Fruit fly (Drosophila melanogaster): ENCODE results near the gene CG42594.
A peak's percentile ranks its signal among the peaks of the same experiment; 100 is the strongest.

Gene CG42594

DNA sequence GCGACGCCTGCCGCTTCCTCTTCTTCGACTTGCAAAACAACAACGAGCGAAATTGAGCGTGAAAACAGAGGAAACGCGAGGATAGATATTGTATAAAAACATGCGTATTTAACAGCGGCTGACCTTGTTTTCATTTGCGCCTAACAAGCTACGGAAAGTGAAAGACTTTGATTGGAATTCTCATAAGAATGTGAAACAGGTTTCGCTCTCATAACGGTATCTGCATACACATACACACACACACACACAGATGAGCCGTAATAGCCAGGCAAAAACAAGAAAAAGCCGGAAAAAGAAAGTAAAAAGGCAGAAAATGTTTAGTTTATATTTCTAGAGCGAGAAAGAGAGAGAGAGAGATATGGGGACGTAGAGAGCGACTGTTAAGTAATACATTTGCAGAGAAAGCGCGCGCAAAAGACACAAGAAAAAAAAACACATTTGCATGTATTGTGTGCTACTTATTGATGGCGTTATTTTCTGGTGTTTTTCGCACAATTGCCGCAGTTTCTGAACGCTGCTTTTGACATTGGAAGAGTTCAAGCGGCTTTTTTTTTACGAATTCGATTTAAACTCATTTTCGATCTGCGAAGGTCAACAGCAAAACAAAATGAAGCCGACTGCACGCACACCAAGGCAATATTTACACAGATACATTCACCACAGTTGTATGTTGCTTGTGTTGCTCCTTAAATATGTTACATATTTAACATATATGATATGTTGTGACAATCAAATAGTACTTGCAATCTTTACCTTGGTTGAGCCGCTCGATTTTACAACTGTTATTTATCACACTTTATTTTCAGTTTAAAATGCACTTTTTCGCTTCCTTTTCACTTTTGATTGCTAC is 96.8 kb downstream of the CG42594 start:
- TF ChIP-seq psq (optimal IDR thresholded peaks at IDR 0.05), result peak; percentile 7
- no peak for TF ChIP-seq Sin3A (optimal IDR thresholded peaks at IDR 0.05)

DNA sequence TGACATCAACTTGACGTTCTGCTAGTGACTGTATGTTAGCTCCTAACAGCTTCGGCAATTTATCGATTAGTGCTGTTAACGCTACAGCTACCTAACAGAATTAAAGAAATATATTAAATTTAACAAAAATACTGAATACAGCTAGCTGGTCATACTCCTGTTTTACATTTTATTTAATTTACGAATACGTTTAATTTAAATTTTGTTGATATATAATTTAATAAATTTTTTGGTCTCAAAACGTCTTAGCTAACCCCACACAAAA is 97.4 kb downstream of the CG42594 start, which contains the start of gene CG44774:
TSS of gene CG44774 (minus strand) at position 34 of the 265 bp plus-strand sequence.
- TF ChIP-seq Sin3A (optimal IDR thresholded peaks at IDR 0.05), result no peak
- TF ChIP-seq ttk (optimal IDR thresholded peaks at IDR 0.05), result no peak
- no peak for TF ChIP-seq insv (optimal IDR thresholded peaks at IDR 0.05)
- TF ChIP-seq h (optimal IDR thresholded peaks at IDR 0.05), result no peak
- no peak for TF ChIP-seq psq (optimal IDR thresholded peaks at IDR 0.05)
- no peak for TF ChIP-seq Myc (optimal IDR thresholded peaks at IDR 0.05)

DNA sequence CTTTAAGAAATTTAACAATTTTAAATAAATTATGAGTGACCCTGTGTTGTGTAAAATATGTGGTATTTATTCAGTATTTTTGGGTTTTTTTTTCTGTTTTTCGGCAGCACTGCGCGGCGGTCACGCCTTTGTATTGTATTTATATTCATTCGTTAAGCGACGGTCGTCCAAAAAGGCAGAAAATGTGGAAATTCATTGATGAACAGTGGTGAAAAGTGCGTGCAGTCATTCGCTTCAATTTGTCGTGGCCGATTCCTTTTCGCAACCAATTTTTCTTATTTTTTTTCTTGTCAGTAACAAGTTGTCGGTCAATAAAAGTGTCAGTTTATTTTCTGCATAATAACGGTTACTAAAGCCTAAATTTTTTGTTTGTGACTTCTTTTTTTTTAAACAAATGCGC is 98.4 kb downstream of the CG42594 start, which contains the start of gene Ptp4E:
TSS of gene Ptp4E (plus strand) at position 143 of the 400 bp plus-strand sequence.
- TF ChIP-seq psq (optimal IDR thresholded peaks at IDR 0.05), result no peak
- TF ChIP-seq ttk (optimal IDR thresholded peaks at IDR 0.05), result no peak
- TF ChIP-seq Sin3A (optimal IDR thresholded peaks at IDR 0.05), result no peak
- TF ChIP-seq h (optimal IDR thresholded peaks at IDR 0.05), result no peak
- TF ChIP-seq Myc (optimal IDR thresholded peaks at IDR 0.05), result no peak
- no peak for TF ChIP-seq insv (optimal IDR thresholded peaks at IDR 0.05)

dm6 chrX:4939788-4940441 is 99.3 kb downstream of the CG42594 start:
- TF ChIP-seq psq (optimal IDR thresholded peaks at IDR 0.05) (no peak), ttk (optimal IDR thresholded peaks at IDR 0.05) (no peak), insv (optimal IDR thresholded peaks at IDR 0.05) (no peak), Myc (optimal IDR thresholded peaks at IDR 0.05) (no peak), h (optimal IDR thresholded peaks at IDR 0.05) (no peak), Sin3A (optimal IDR thresholded peaks at IDR 0.05) (no peak)

DNA sequence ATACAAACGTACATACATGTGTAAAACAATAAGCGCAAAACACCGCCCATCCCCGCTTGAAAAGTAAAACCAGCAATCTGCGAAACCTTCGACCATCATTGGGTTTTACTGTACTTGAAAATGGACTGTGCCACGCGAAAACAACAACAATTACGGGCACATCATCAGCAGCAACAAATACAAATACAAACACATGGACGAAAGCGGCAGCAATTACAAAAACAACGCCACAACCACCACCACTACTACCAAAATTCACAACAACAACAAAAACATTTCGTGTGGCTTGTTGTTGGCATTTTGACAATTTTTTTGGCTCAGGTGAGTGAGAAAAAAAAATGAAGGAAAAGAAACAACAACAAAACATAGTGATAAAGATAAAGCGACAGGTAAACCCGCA is 99.9 kb downstream of the CG42594 start:
- TF ChIP-seq insv (optimal IDR thresholded peaks at IDR 0.05), result no peak
- TF ChIP-seq ttk (optimal IDR thresholded peaks at IDR 0.05), result no peak
- no peak for TF ChIP-seq h (optimal IDR thresholded peaks at IDR 0.05)
- no peak for TF ChIP-seq Myc (optimal IDR thresholded peaks at IDR 0.05)
- no peak for TF ChIP-seq psq (optimal IDR thresholded peaks at IDR 0.05)
- no peak for TF ChIP-seq Sin3A (optimal IDR thresholded peaks at IDR 0.05)

DNA sequence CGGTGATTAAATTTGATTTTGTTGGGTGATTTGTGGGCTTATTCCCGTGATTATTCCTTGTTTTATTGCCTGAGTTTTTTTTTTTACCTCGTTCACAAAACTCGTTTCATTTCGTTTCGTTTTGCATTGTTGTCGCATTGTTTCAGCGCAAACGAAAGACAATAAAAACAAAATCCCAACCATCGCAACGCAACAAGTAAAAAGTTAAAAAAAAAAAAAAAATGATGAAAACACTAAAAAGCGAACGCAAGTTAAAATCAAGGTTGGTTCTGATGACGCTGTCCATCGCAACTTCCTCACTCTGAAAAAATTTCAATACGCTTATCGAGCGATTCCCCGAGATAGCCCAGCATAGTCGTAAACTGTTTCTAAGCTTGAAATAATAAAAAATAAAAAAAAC is 100.9 kb downstream of the CG42594 start:
- no peak for TF ChIP-seq h (optimal IDR thresholded peaks at IDR 0.05)
- TF ChIP-seq Myc (optimal IDR thresholded peaks at IDR 0.05), result no peak
- no peak for TF ChIP-seq Sin3A (optimal IDR thresholded peaks at IDR 0.05)
- TF ChIP-seq psq (optimal IDR thresholded peaks at IDR 0.05), result no peak
- no peak for TF ChIP-seq insv (optimal IDR thresholded peaks at IDR 0.05)
- TF ChIP-seq ttk (optimal IDR thresholded peaks at IDR 0.05), result no peak

- TF ChIP-seq insv (optimal IDR thresholded peaks at IDR 0.05), result no peak
These were observed 102.9 kb downstream of the CG42594 start for dm6 chrX:4943505-4943904.

DNA sequence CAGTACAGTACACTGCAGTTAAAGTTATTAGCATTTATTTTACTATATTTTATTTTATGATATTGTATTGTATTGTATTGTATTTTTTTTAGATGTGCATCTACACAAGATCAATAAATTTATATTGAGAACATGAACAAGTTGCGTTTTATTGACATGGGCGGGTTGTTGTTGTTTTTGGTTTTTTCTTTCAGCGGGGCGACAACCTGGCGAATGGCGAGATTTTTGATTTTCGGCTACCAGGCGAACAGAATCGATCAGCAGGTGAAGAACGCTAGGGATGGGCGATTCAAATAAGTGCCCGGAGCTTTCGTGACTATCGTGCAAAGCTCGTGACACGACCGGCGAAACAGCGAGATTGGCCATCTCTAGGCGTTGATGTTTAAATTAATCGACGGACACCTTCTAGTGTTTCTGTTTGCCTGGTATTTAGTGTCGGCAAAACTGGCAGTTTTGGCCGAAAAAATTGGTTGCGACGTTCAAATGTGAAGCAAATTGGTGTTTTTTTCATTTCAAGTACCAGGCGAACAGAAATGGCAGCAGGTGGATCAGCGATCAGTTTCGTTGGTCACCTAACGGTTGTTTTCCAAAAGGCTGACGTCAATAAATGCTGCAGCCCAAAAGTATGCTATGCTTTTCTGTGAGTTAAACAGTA is 115.3 kb downstream of the CG42594 start:
- TF ChIP-seq ttk (optimal IDR thresholded peaks at IDR 0.05) (no peak), insv (optimal IDR thresholded peaks at IDR 0.05) (no peak)
